Worm (Caenorhabditis elegans) whole organism, L4/young adult: ENCODE data around the gene lsm-1.

Experiments used
- W03F9.2 ChIP-seq: fragments of 150-350 bp; optimal IDR thresholded peaks from 2 replicates; lab custom pipeline; 2014; ENCODE audit warnings: missing biosample characterization, missing genetic modification characterization
- dao-5 ChIP-seq: sonication (generic microtip); optimal IDR thresholded peaks from 2 replicates; lab custom pipeline; 2016; ENCODE audit warnings: missing genotype, missing genetic modification characterization, moderate library complexity, missing compliant biosample characterization
- him-1 ChIP-seq: sonication (generic microtip); optimal IDR thresholded peaks from 2 replicates; lab custom pipeline; 2016; ENCODE audit warnings: missing genotype, missing genetic modification reagents, missing genetic modification characterization, missing compliant biosample characterization

Gene lsm-1

DNA sequence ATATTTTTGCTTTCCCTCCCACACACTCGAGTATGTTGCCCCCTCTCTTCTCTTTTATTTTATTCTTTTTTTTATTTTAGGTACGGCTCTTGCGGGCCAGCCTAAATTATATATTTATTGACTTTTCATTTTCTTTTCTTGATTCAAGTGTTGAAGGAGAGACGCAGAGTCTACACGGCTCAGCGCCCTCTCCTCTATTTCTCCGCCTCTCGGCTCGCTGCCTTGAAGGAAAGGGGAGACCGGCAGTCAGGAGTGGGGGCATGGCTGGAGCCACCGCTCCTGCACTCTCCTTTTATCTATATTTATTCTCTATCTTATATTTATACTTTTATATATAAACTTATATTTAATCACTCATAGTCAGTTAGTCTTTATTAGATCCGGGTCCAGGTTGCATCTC, 39.7 kb downstream of the lsm-1 start:
- TF ChIP-seq dao-5 (no peak), W03F9.2 (no peak), him-1 (tag; lab: Kevin White, UChicago) (no peak)

DNA sequence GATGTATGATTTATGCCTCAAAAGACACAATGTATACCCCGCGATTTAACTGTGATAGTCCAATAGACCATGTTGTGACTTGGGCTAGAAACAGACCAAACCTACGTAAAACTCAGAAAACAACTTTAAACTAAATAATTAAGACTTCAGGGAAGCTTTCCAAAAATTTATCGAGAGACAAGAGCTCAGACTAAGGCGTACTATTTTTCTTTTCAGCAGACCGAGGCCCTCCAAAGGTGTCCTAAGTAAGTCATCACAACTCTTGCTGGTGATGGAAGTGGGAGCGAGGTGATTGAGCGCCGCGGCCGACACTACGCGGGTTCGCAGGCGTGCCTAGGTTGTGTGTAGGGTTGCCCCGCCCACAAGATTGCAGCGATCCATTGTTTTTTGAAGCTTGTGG, 40.3 kb downstream of the lsm-1 start:
- TF ChIP-seq him-1 (tag; lab: Kevin White, UChicago) (no peak), W03F9.2 (peak; percentile 43)

DNA sequence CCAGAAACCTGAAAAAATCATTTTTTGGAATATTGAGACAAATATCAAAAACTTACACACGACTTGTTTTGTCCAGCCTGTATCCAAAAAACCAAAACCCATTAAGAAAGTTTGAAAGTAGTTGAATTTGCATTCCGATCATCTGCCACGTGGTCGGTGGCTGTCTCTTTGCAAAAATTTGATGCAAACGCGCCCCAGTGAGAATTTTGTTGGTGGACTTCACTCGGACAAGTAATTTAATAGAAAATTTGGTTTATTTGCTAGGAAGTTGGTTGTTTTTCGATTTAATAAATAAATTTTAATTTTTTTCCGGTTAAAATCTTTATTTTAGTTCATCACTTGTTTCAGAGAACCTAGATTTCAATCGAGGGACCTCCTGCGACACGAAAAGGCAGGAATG, 48.6 kb downstream of the lsm-1 start:
- TF ChIP-seq dao-5, result no peak
- no peak for TF ChIP-seq him-1 (tag; lab: Kevin White, UChicago)
- no peak for TF ChIP-seq W03F9.2

DNA sequence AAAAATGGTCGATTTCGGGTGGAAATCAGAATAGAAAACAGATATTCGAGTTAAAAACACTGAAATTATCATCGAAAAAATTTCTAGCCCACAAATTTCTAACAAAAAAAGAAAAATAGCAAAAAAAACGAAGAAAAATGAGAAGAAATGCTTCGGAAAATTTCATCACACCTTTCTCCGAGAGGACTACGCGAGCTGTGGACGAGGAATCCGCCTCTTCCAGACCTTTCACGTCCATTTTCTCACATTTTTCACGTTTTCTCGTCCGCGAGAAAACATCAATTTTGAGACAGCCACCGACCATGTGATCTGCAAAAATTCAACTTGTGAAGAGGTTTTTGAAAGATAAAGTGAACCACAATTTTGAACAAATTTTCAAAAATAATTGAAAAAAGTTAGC, 49.7 kb downstream of the lsm-1 start:
- TF ChIP-seq dao-5 (no peak), him-1 (tag; lab: Kevin White, UChicago) (no peak), W03F9.2 (no peak)
